Fruit fly (Drosophila melanogaster): ENCODE measurements around the gene CG13894.

DNA sequence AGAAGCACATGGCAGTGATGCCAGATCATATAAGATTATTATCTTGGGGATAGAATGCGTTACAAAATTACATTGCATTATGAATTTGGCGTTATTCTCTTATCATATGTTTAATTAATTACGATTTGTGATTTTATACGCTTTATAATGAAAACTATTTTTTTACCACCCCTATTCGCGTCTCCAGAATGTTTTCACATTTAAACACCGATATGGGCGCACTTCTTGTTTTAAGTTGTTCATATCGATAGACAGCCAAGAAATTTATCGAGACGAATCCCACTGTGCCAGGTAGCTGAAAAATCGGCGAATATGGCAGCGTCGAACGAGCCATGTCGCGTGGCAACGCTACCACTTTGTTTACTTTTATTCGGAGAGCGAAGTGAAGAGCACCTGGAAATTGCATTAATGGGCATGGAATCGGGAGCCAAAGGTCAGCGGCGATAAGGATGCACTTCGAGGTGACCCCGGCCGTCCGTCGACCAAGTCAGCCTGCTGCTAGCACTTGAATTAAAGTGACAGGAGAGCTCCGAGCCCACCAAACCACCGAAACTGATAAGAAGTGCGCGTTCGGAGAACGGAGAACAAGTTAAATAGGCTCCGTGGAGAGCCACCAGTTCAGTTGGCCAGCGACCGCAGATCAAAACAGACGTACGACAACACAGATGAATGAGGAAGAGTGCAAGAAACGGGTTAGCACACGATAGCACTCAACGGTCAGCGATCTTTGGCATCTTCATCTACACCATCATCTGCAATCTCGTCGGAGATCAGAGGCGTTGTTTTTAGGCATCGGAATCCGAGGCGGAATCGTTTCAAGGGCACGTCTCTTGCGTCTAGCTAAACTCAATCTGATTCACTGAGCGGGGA is 50.6 kb downstream of the CG13894 start, which contains the start of gene Gale:
- no peak for TF ChIP-seq usp (GFP tag; optimal IDR thresholded peaks at IDR 0.05)
- TF ChIP-seq CG8478 (optimal IDR thresholded peaks at IDR 0.05): no peak
- TF ChIP-seq psq (optimal IDR thresholded peaks at IDR 0.05): no peak
